Fruit fly (Drosophila melanogaster): ENCODE data around the gene MtnA.

Gene MtnA

DNA sequence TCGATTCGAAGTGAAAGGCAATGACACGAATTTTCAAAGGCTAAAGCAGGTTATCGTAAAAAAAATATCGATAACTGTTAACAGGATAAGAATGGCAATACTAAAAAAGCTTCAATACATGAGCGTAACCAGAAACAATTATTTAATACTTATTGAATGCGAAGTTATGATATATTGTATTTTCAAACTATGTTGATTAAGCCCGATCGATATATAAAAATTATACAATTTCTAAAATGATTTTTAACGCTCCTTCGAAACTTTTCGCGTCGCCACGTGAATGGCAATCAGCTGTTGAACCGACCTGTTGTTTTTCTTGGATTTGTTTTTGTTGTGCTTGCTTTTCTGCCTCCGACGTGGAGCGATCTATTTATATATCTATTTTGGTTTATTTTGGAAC is 28.0 kb downstream of the MtnA start, which contains the start of the genes Alg12 and Rpt3R:
Gene Alg12, plus strand, starts transcription at position 305 of the 400 bp plus-strand sequence.
Gene Rpt3R, minus strand, starts transcription at position 324 of the 400 bp plus-strand sequence.
- TF ChIP-seq CG4360 (GFP tag; IDR thresholded peaks at IDR 0.05), result peak; percentile 27; the same call in 1 of the 2 replicates
- no peak for TF ChIP-seq C15 (GFP tag; IDR thresholded peaks at IDR 0.05)
- TF ChIP-seq CG18011 (GFP tag; optimal IDR thresholded peaks at IDR 0.05), result no peak
- peak; percentile 56 for TF ChIP-seq CG2116 (GFP tag; optimal IDR thresholded peaks at IDR 0.05)
- no peak for TF ChIP-seq shn (GFP tag; optimal IDR thresholded peaks at IDR 0.05)
- no peak for TF ChIP-seq CG10321 (GFP tag; IDR thresholded peaks at IDR 0.05)
- no peak for TF ChIP-seq Usf (GFP tag; optimal IDR thresholded peaks at IDR 0.05)
- no peak for TF ChIP-seq eve (GFP tag; optimal IDR thresholded peaks at IDR 0.05)
- no peak for TF ChIP-seq CG17802 (tag; optimal IDR thresholded peaks at IDR 0.05)
- TF ChIP-seq pnt (GFP tag; optimal IDR thresholded peaks at IDR 0.05), result no peak
- TF ChIP-seq CG11504 (tag; optimal IDR thresholded peaks at IDR 0.05), result no peak
- TF ChIP-seq lola (GFP tag; optimal IDR thresholded peaks at IDR 0.05), result no peak
- no peak for TF ChIP-seq Xbp1 (GFP tag; optimal IDR thresholded peaks at IDR 0.05)
- TF ChIP-seq da (GFP tag; optimal IDR thresholded peaks at IDR 0.05), result no peak
- TF ChIP-seq ac (GFP tag; optimal IDR thresholded peaks at IDR 0.05), result no peak
- no peak for TF ChIP-seq CG11695 (GFP tag; IDR thresholded peaks at IDR 0.05)
- TF ChIP-seq CG4820 (GFP tag; optimal IDR thresholded peaks at IDR 0.05), result no peak
- TF ChIP-seq CG14860 (GFP tag; IDR thresholded peaks at IDR 0.05; ENCODE audit: partially characterized antibody), result 0 out of 3 replicates have a peak, but pooled peaks have one; percentile 30
- no peak for TF ChIP-seq CG4730 (GFP tag; IDR thresholded peaks at IDR 0.05)
- TF ChIP-seq fd96Cb (tag; optimal IDR thresholded peaks at IDR 0.05), result no peak
- TF ChIP-seq NfI (GFP tag; optimal IDR thresholded peaks at IDR 0.05), result no peak
- TF ChIP-seq CG6175 (GFP tag; IDR thresholded peaks at IDR 0.05), result no peak
- TF ChIP-seq NK7.1 (GFP tag; optimal IDR thresholded peaks at IDR 0.05), result no peak
- TF ChIP-seq Scr (GFP tag; IDR thresholded peaks at IDR 0.05; ENCODE audit: partially characterized antibody), result peak; percentile 67
- TF ChIP-seq sc (optimal IDR thresholded peaks at IDR 0.05), result no peak
- no peak for TF ChIP-seq sc (GFP tag; optimal IDR thresholded peaks at IDR 0.05)
- TF ChIP-seq gro (GFP tag; optimal IDR thresholded peaks at IDR 0.05), result no peak
- no peak for TF ChIP-seq sima (GFP tag; optimal IDR thresholded peaks at IDR 0.05)
- TF ChIP-seq CG14965 (GFP tag; optimal IDR thresholded peaks at IDR 0.05; ENCODE audit: borderline replicate concordance), result no peak
- TF ChIP-seq zen (tag; optimal IDR thresholded peaks at IDR 0.05), result no peak
- no peak for TF ChIP-seq ftz-f1 (GFP tag; optimal IDR thresholded peaks at IDR 0.05)
- TF ChIP-seq Sry-β (GFP tag; optimal IDR thresholded peaks at IDR 0.05), result no peak
- no peak for TF ChIP-seq CG14441 (GFP tag; IDR thresholded peaks at IDR 0.05)
- no peak for TF ChIP-seq grau (tag; optimal IDR thresholded peaks at IDR 0.05)
- TF ChIP-seq Sox100B (GFP tag; optimal IDR thresholded peaks at IDR 0.05), result no peak
- TF ChIP-seq trem (tag; optimal IDR thresholded peaks at IDR 0.05), result peak; percentile 36
- no peak for TF ChIP-seq trh (GFP tag; optimal IDR thresholded peaks at IDR 0.05)
- TF ChIP-seq gce (GFP tag; IDR thresholded peaks at IDR 0.05), result no peak
- TF ChIP-seq Ada2b (GFP tag; IDR thresholded peaks at IDR 0.05), result no peak
- no peak for TF ChIP-seq CG10366 (GFP tag; IDR thresholded peaks at IDR 0.05)
- no peak for TF ChIP-seq org-1 (GFP tag; optimal IDR thresholded peaks at IDR 0.05)
- no peak for TF ChIP-seq bowl (GFP tag; IDR thresholded peaks at IDR 0.05)
- TF ChIP-seq CG9215 (GFP tag; IDR thresholded peaks at IDR 0.05), result no peak
- no peak for TF ChIP-seq ssp (GFP tag; IDR thresholded peaks at IDR 0.05)
- no peak for TF ChIP-seq wdn (GFP tag; IDR thresholded peaks at IDR 0.05)
- TF ChIP-seq Atf6 (GFP tag; IDR thresholded peaks at IDR 0.05), result no peak
- no peak for TF ChIP-seq CG8089 (GFP tag; optimal IDR thresholded peaks at IDR 0.05)
- TF ChIP-seq bcd (GFP tag; optimal IDR thresholded peaks at IDR 0.05), result no peak
- no peak for TF ChIP-seq Fer1 (GFP tag; optimal IDR thresholded peaks at IDR 0.05)
- no peak for TF ChIP-seq Antp (GFP tag; optimal IDR thresholded peaks at IDR 0.05)
- TF ChIP-seq dpn (GFP tag; optimal IDR thresholded peaks at IDR 0.05), result no peak
- no peak for TF ChIP-seq unpg (GFP tag; optimal IDR thresholded peaks at IDR 0.05)
- TF ChIP-seq CG7839 (tag; optimal IDR thresholded peaks at IDR 0.05), result no peak
